Fruit fly (Drosophila melanogaster) whole organism, embryonic: ENCODE data around the gene CG13766.

ENCODE experiments used
- Awh ChIP-seq: fragments of 200-800 bp; sonication (Bioruptor generic); IDR thresholded peaks from 2 replicates; pipeline ENCODE4, ENCODE4 v1.3.6; 2022; ENCODE audit warnings: missing biosample characterization, missing genetic modification characterization
- CG10147 ChIP-seq: fragments of 200-800 bp; sonication (Bioruptor generic); optimal IDR thresholded peaks from 2 replicates; lab custom pipeline; 2019; ENCODE audit warnings: missing biosample characterization, mild to moderate bottlenecking, missing genetic modification characterization, moderate library complexity
- CG10274 ChIP-seq: fragments of 200-800 bp; sonication (Bioruptor generic); optimal IDR thresholded peaks from 3 replicates; lab custom pipeline; 2017; ENCODE audit warnings: missing biosample characterization, mild to moderate bottlenecking, missing genetic modification characterization
- CG11723 ChIP-seq: fragments of 200-800 bp; sonication (Bioruptor generic); optimal IDR thresholded peaks from 2 replicates; lab custom pipeline; 2017; ENCODE audit warnings: missing biosample characterization, mild to moderate bottlenecking, missing genetic modification characterization
- CG12155 ChIP-seq: fragments of 200-800 bp; sonication (Bioruptor generic); optimal IDR thresholded peaks from 3 replicates; lab custom pipeline; 2016; ENCODE audit warnings: missing biosample characterization, missing genetic modification characterization
- CG12769 ChIP-seq: fragments of 200-800 bp; sonication (Bioruptor generic); optimal IDR thresholded peaks from 2 replicates; lab custom pipeline; 2019; ENCODE audit warnings: missing biosample characterization, mild to moderate bottlenecking, missing genetic modification characterization, moderate library complexity
- CG15073 ChIP-seq: fragments of 200-800 bp; sonication (Bioruptor generic); optimal IDR thresholded peaks from 2 replicates; lab custom pipeline; 2016; ENCODE audit warnings: missing biosample characterization, missing genetic modification characterization
- CG16815 ChIP-seq: fragments of 200-800 bp; sonication (Bioruptor generic); optimal IDR thresholded peaks from 3 replicates; lab custom pipeline; 2017; ENCODE audit warnings: missing biosample characterization, mild to moderate bottlenecking, missing genetic modification characterization
- CG1832 ChIP-seq: fragments of 200-800 bp; sonication (Bioruptor generic); optimal IDR thresholded peaks from 2 replicates; lab custom pipeline; 2017; ENCODE audit warnings: missing biosample characterization, mild to moderate bottlenecking, missing genetic modification characterization, inconsistent platforms
- CG18619 ChIP-seq: fragments of 200-800 bp; sonication (Bioruptor generic); optimal IDR thresholded peaks from 3 replicates; lab custom pipeline; 2017; ENCODE audit warnings: missing biosample characterization, mild to moderate bottlenecking, missing genetic modification characterization
- CG31388 ChIP-seq: fragments of 200-800 bp; sonication (Bioruptor generic); optimal IDR thresholded peaks from 2 replicates; lab custom pipeline; 2016; ENCODE audit warnings: missing biosample characterization, missing genetic modification characterization
- CG33557 ChIP-seq: fragments of 200-800 bp; sonication (Bioruptor generic); optimal IDR thresholded peaks from 2 replicates; lab custom pipeline; 2019; ENCODE audit warnings: missing biosample characterization, mild to moderate bottlenecking, missing genetic modification characterization, moderate library complexity
- CG3838 ChIP-seq: fragments of 200-800 bp; sonication (Bioruptor generic); optimal IDR thresholded peaks from 3 replicates; lab custom pipeline; 2016; ENCODE audit warnings: missing biosample characterization, missing genetic modification characterization
- CG3995 ChIP-seq: fragments of 200-800 bp; sonication (Bioruptor generic); optimal IDR thresholded peaks from 3 replicates; lab custom pipeline; 2016; ENCODE audit warnings: missing biosample characterization, missing genetic modification characterization
- CG6254 ChIP-seq: fragments of 200-800 bp; sonication (Bioruptor generic); optimal IDR thresholded peaks from 3 replicates; lab custom pipeline; 2017; ENCODE audit warnings: mild to moderate bottlenecking, missing biosample characterization, missing genetic modification reagents, missing genetic modification characterization
- CG6854 ChIP-seq: fragments of 200-800 bp; sonication (Bioruptor generic); optimal IDR thresholded peaks from 3 replicates; lab custom pipeline; 2017; ENCODE audit warnings: missing biosample characterization, mild to moderate bottlenecking, missing genetic modification characterization
- CG7839 ChIP-seq: fragments of 200-800 bp; sonication (Bioruptor generic); optimal IDR thresholded peaks from 3 replicates; lab custom pipeline; 2018; ENCODE audit warnings: missing biosample characterization, mild to moderate bottlenecking, missing genetic modification characterization, moderate library complexity
- CG8944 ChIP-seq: fragments of 200-800 bp; sonication (Bioruptor generic); optimal IDR thresholded peaks from 3 replicates; lab custom pipeline; 2016; ENCODE audit warnings: missing biosample characterization, missing genetic modification characterization
- CG9437 ChIP-seq: fragments of 200-800 bp; sonication (Bioruptor generic); optimal IDR thresholded peaks from 2 replicates; lab custom pipeline; 2018; ENCODE audit warnings: missing biosample characterization, mild to moderate bottlenecking, missing genetic modification characterization
- CHES-1-like ChIP-seq: fragments of 200-800 bp; sonication (Bioruptor generic); optimal IDR thresholded peaks from 2 replicates; lab custom pipeline; 2016; ENCODE audit warnings: missing biosample characterization, missing genetic modification characterization
- CoRest ChIP-seq: fragments of 200-800 bp; sonication (Bioruptor generic); optimal IDR thresholded peaks from 3 replicates; lab custom pipeline; 2018; ENCODE audit warnings: missing biosample characterization, mild to moderate bottlenecking, missing genetic modification characterization, moderate library complexity
- Dref ChIP-seq: fragments of 200-800 bp; sonication (Bioruptor generic); IDR thresholded peaks from 2 replicates; pipeline ENCODE4 v1.3.6; 2022; ENCODE audit warnings: missing biosample characterization, missing genetic modification characterization
- HLH4C ChIP-seq: fragments of 200-800 bp; sonication (Bioruptor generic); IDR thresholded peaks from 3 replicates; pipeline ENCODE4 v1.3.6; 2022; ENCODE audit warnings: missing biosample characterization, missing genetic modification characterization; ENCODE audit not compliant: partially characterized antibody
- Hand ChIP-seq: fragments of 200-800 bp; sonication (Bioruptor generic); optimal IDR thresholded peaks from 2 replicates; lab custom pipeline; 2017; ENCODE audit warnings: mild to moderate bottlenecking, missing biosample characterization, missing genetic modification reagents, missing genetic modification characterization
- Hmx ChIP-seq: fragments of 200-800 bp; sonication (Bioruptor generic); optimal IDR thresholded peaks from 2 replicates; lab custom pipeline; 2016; ENCODE audit warnings: missing biosample characterization, missing genetic modification characterization
- Meics ChIP-seq: fragments of 200-800 bp; sonication (Bioruptor generic); optimal IDR thresholded peaks from 2 replicates; lab custom pipeline; 2017; ENCODE audit warnings: missing biosample characterization, mild to moderate bottlenecking, missing genetic modification characterization
- Mes4 ChIP-seq: fragments of 200-800 bp; sonication (Bioruptor generic); optimal IDR thresholded peaks from 2 replicates; lab custom pipeline; 2016; ENCODE audit warnings: missing biosample characterization, missing genetic modification characterization
- Opbp ChIP-seq: fragments of 200-800 bp; sonication (Bioruptor generic); IDR thresholded peaks from 3 replicates; pipeline ENCODE4 v1.3.6; 2022; ENCODE audit warnings: missing biosample characterization, missing genetic modification characterization; ENCODE audit not compliant: partially characterized antibody
- Rx ChIP-seq: fragments of 200-800 bp; sonication (Bioruptor generic); IDR thresholded peaks from 2 replicates; pipeline ENCODE4 v1.3.6; 2022; ENCODE audit warnings: missing biosample characterization, missing genetic modification characterization
- Sox100B ChIP-seq: fragments of 200-800 bp; sonication (Bioruptor generic); optimal IDR thresholded peaks from 3 replicates; lab custom pipeline; 2018; ENCODE audit warnings: missing biosample characterization, mild to moderate bottlenecking, missing genetic modification characterization
- Trl ChIP-seq, 3 experiments: fragments of >200 bp in 2 of 3; fragments of 200-800 bp in 1 of 3; sonication (Bioruptor generic) in 1 of 3; optimal IDR thresholded peaks; 2 replicates in 1 of 3; 3 replicates in 2 of 3; lab custom pipeline; 2016 to 2017; ENCODE audit warnings: missing biosample characterization in 1 of 3, missing genetic modification characterization in 1 of 3
- abd-A ChIP-seq: fragments of 200-800 bp; sonication (Bioruptor generic); optimal IDR thresholded peaks from 3 replicates; lab custom pipeline; 2019; ENCODE audit warnings: missing biosample characterization, mild to moderate bottlenecking, missing genetic modification characterization, moderate library complexity
- caup ChIP-seq: fragments of 200-800 bp; sonication (Bioruptor generic); optimal IDR thresholded peaks from 3 replicates; lab custom pipeline; 2017; ENCODE audit warnings: missing biosample characterization, mild to moderate bottlenecking, missing genetic modification characterization, moderate library complexity; ENCODE audit not compliant: severe bottlenecking
- ftz-f1 ChIP-seq: fragments of 200-800 bp; sonication (Bioruptor generic); optimal IDR thresholded peaks from 2 replicates; lab custom pipeline; 2016; ENCODE audit warnings: missing biosample characterization, missing genetic modification characterization
- gem ChIP-seq: fragments of 200-800 bp; sonication (Bioruptor generic); optimal IDR thresholded peaks from 2 replicates; lab custom pipeline; 2019; ENCODE audit warnings: missing biosample characterization, mild to moderate bottlenecking, missing genetic modification characterization, moderate library complexity
- knrl ChIP-seq: fragments of 200-800 bp; sonication (Bioruptor generic); IDR thresholded peaks from 3 replicates; pipeline ENCODE4 v1.3.6; 2022; ENCODE audit warnings: missing biosample characterization, missing genetic modification characterization; ENCODE audit not compliant: partially characterized antibody
- lov ChIP-seq, 2 experiments: fragments of 200-800 bp in 1 of 2; fragments of >200 bp in 1 of 2; sonication (Bioruptor generic) in 1 of 2; IDR thresholded peaks in 1 of 2; optimal IDR thresholded peaks in 1 of 2; 2 replicates in 1 of 2; 3 replicates in 1 of 2; pipeline versions ENCODE4 v1.3.6 to Lab custom; 2017 to 2022; ENCODE audit warnings: missing biosample characterization in 1 of 2, missing genetic modification characterization in 1 of 2
- mam ChIP-seq: fragments of 200-800 bp; sonication (Bioruptor generic); optimal IDR thresholded peaks from 3 replicates; lab custom pipeline; 2016; ENCODE audit warnings: missing biosample characterization, missing genetic modification characterization
- p53 ChIP-seq: fragments of 200-800 bp; sonication (Bioruptor generic); optimal IDR thresholded peaks from 2 replicates; lab custom pipeline; 2016; ENCODE audit warnings: missing biosample characterization, missing genetic modification characterization
- peb ChIP-seq: fragments of 200-800 bp; sonication (Bioruptor generic); IDR thresholded peaks from 2 replicates; pipeline ENCODE4 v1.3.6; 2022; ENCODE audit warnings: missing biosample characterization, missing genetic modification characterization
- pfk ChIP-seq: fragments of 200-800 bp; sonication (Bioruptor generic); optimal IDR thresholded peaks from 2 replicates; lab custom pipeline; 2018; ENCODE audit warnings: missing biosample characterization, mild to moderate bottlenecking, missing genetic modification characterization, moderate library complexity
- salm ChIP-seq: fragments of 200-800 bp; sonication (Bioruptor generic); optimal IDR thresholded peaks from 2 replicates; lab custom pipeline; 2018; ENCODE audit warnings: missing biosample characterization, mild to moderate bottlenecking, missing genetic modification characterization
- slbo ChIP-seq: fragments of 200-800 bp; sonication (Bioruptor generic); IDR thresholded peaks from 2 replicates; pipeline ENCODE4 v1.3.6; 2022; ENCODE audit warnings: missing biosample characterization, missing genetic modification characterization
- tgo ChIP-seq: fragments of 200-800 bp; sonication (Bioruptor generic); IDR thresholded peaks from 3 replicates; pipeline ENCODE4 v1.3.6; 2022; ENCODE audit warnings: missing biosample characterization, missing genetic modification characterization
- trem ChIP-seq: fragments of 200-800 bp; optimal IDR thresholded peaks from 3 replicates; lab custom pipeline; 2019; ENCODE audit warnings: missing biosample characterization, mild to moderate bottlenecking, missing genetic modification characterization, moderate library complexity
- trh ChIP-seq: fragments of 200-800 bp; sonication (Bioruptor generic); optimal IDR thresholded peaks from 2 replicates; lab custom pipeline; 2016; ENCODE audit warnings: missing biosample characterization, missing genetic modification characterization
- vnd ChIP-seq: fragments of 200-800 bp; sonication (Bioruptor generic); IDR thresholded peaks from 3 replicates; pipeline ENCODE4 v1.3.6; 2022; ENCODE audit warnings: missing biosample characterization, missing genetic modification characterization; ENCODE audit not compliant: partially characterized antibody
- wek ChIP-seq: fragments of 200-800 bp; sonication (Bioruptor generic); optimal IDR thresholded peaks from 3 replicates; lab custom pipeline; 2018; ENCODE audit warnings: missing biosample characterization, mild to moderate bottlenecking, missing genetic modification characterization, moderate library complexity

CG13766 gene

dm6 chr2L:6612477-6613004 lies 46.6 kb upstream of the CG13766 start (continued):
- TF ChIP-seq CG11723 (GFP tag; lab: Kevin White, UChicago): peak; percentile 100
- peak; percentile 100 for TF ChIP-seq salm (tag; lab: Kevin White, UChicago)
- TF ChIP-seq CG3995 (GFP tag; lab: Kevin White, UChicago): peak; percentile 96
- TF ChIP-seq CG9437 (GFP tag; lab: Kevin White, UChicago): peak; percentile 98
- peak; percentile 100 for TF ChIP-seq CG10147 (GFP tag; lab: Kevin White, UChicago)
- TF ChIP-seq knrl (GFP tag; lab: Robert Waterston, UW): peak; percentile 59; the same call in 2 of the 3 replicates
- TF ChIP-seq caup (GFP tag; lab: Kevin White, UChicago): peak; percentile 100
- TF ChIP-seq CG15073 (GFP tag; lab: Kevin White, UChicago): peak; percentile 95
- peak; percentile 100 for TF ChIP-seq CG8944 (GFP tag; lab: Kevin White, UChicago)
- TF ChIP-seq Hmx (GFP tag; lab: Kevin White, UChicago): peak; percentile 99
- peak; percentile 63 for TF ChIP-seq Dref (GFP tag; lab: Robert Waterston, UW)
- peak; percentile 100 for TF ChIP-seq CG16815
- peak; percentile 99 for TF ChIP-seq p53 (GFP tag; lab: Kevin White, UChicago)
- TF ChIP-seq slbo: peak; percentile 100
- peak; percentile 100 for TF ChIP-seq CG7839 (tag; lab: Kevin White, UChicago)
- TF ChIP-seq lov (optimal IDR thresholded peaks at IDR 0.05; lab: Kevin White, UChicago): no peak
- TF ChIP-seq lov (GFP tag; IDR thresholded peaks at IDR 0.05; lab: Robert Waterston, UW): peak; percentile 100
- peak; percentile 98 for TF ChIP-seq CG10274 (GFP tag; lab: Kevin White, UChicago)
- TF ChIP-seq HLH4C: no peak; the same call in 2 of the 3 replicates
- TF ChIP-seq wek: peak; percentile 99
- TF ChIP-seq CG18619 (GFP tag; lab: Kevin White, UChicago): peak; percentile 100
- TF ChIP-seq Hand (GFP tag; lab: Kevin White, UChicago): peak; percentile 100
- peak; percentile 100 for TF ChIP-seq CG6854 (GFP tag; lab: Kevin White, UChicago)
- TF ChIP-seq Awh: peak; percentile 100
- TF ChIP-seq tgo (GFP tag; lab: Robert Waterston, UW): peak; percentile 100
- TF ChIP-seq CG12769: peak; percentile 100
- TF ChIP-seq abd-A (tag; lab: Kevin White, UChicago): peak; percentile 100
- peak; percentile 99 for TF ChIP-seq CG6254 (GFP tag; lab: Kevin White, UChicago)
- TF ChIP-seq mam (GFP tag; lab: Kevin White, UChicago): peak; percentile 100
- peak; percentile 100 for TF ChIP-seq peb (GFP tag; lab: Robert Waterston, UW)
- peak; percentile 98 for TF ChIP-seq trem
- peak; percentile 56 for TF ChIP-seq CG1832
- TF ChIP-seq Meics (GFP tag; lab: Kevin White, UChicago): peak; percentile 100
- TF ChIP-seq Rx: peak; percentile 100
- TF ChIP-seq trh (GFP tag; lab: Kevin White, UChicago): peak; percentile 100
- TF ChIP-seq gem: peak; percentile 100
- TF ChIP-seq CG12155 (GFP tag; lab: Kevin White, UChicago): peak; percentile 100
- no peak for TF ChIP-seq vnd (GFP tag; lab: Robert Waterston, UW)
- peak; percentile 99 for TF ChIP-seq ftz-f1
- TF ChIP-seq Mes4 (GFP tag; lab: Kevin White, UChicago): peak; percentile 100
- TF ChIP-seq Sox100B (GFP tag; lab: Kevin White, UChicago): peak; percentile 100
- peak; percentile 100 for TF ChIP-seq CoRest (tag; lab: Kevin White, UChicago)
- peak in 1 of 2 experiments; percentile 53 for TF ChIP-seq Trl (optimal IDR thresholded peaks at IDR 0.05; lab: Kevin White, UChicago)
- TF ChIP-seq Trl (GFP tag; optimal IDR thresholded peaks at IDR 0.05; lab: Kevin White, UChicago): peak; percentile 100
- peak; percentile 90 for TF ChIP-seq pfk (GFP tag; lab: Kevin White, UChicago)
- TF ChIP-seq CG31388: peak; percentile 100
- peak; percentile 100 for TF ChIP-seq CHES-1-like (GFP tag; lab: Kevin White, UChicago)
- TF ChIP-seq CG33557 (GFP tag; lab: Kevin White, UChicago): peak; percentile 100
- peak; percentile 51; the same call in 1 of the 3 replicates for TF ChIP-seq Opbp (GFP tag; lab: Robert Waterston, UW)
- peak; percentile 100 for TF ChIP-seq CG3838 (GFP tag; lab: Kevin White, UChicago)
